Worm (Caenorhabditis elegans) whole organism, L4 larva: ENCODE data around the gene F16B12.6.

Experiments
- F10B5.3 ChIP-seq: sonication (generic microtip); optimal IDR thresholded peaks from 2 replicates; lab custom pipeline; 2016; ENCODE audit warnings: mild to moderate bottlenecking, missing genetic modification characterization, missing compliant biosample characterization
- F26F4.8 ChIP-seq: fragments of 200-800 bp; sonication (Bioruptor generic); conservative IDR thresholded peaks from 2 replicates; pipeline ENCODE4 v1.3.6; 2022; ENCODE audit warnings: missing genetic modification characterization, missing compliant biosample characterization
- F44E2.7 ChIP-seq: fragments of 200-800 bp; sonication (Bioruptor generic); IDR thresholded peaks from 2 replicates; pipeline ENCODE4 v2.1.2; 2022; ENCODE audit warnings: missing genetic modification characterization, missing compliant biosample characterization
- R02D3.7 ChIP-seq: fragments of 150-350 bp; sonication (generic microtip); optimal IDR thresholded peaks from 3 replicates; lab custom pipeline; 2014; ENCODE audit warnings: missing biosample characterization, missing genetic modification characterization
- T20F7.1 ChIP-seq: fragments of 200-800 bp; sonication (Bioruptor generic); optimal IDR thresholded peaks from 2 replicates; lab custom pipeline; 2018; ENCODE audit warnings: mild to moderate bottlenecking, missing genetic modification characterization, missing compliant biosample characterization
- T26A8.4 ChIP-seq: fragments of 200-800 bp; sonication (Bioruptor generic); IDR thresholded peaks from 2 replicates; pipeline ENCODE4 v1.3.6; 2022; ENCODE audit warnings: missing genetic modification characterization, missing compliant biosample characterization
- Y48G9A.11 ChIP-seq: fragments of 200-800 bp; sonication (Bioruptor generic); IDR thresholded peaks from 2 replicates; pipeline ENCODE4 v1.3.6; 2022; ENCODE audit warnings: missing genetic modification reagents, missing genetic modification characterization, missing compliant biosample characterization
- ZK337.2 ChIP-seq: fragments of 200-800 bp; sonication (Bioruptor generic); IDR thresholded peaks from 2 replicates; pipeline ENCODE4 v1.3.6; 2022; ENCODE audit warnings: missing genetic modification reagents, missing genetic modification characterization, missing compliant biosample characterization
- aha-1 ChIP-seq: fragments of 150-350 bp; peaks from one replicate; lab custom pipeline; 2014; ENCODE audit warnings: missing biosample characterization, missing genetic modification characterization
- aly-2 ChIP-seq: sonication (generic microtip); optimal IDR thresholded peaks from 2 replicates; lab custom pipeline; 2018; ENCODE audit warnings: missing biosample characterization, missing genetic modification characterization
- attf-4 ChIP-seq: sonication (generic microtip); optimal IDR thresholded peaks from 3 replicates; lab custom pipeline; 2017; ENCODE audit warnings: missing biosample characterization, missing genetic modification characterization
- ceh-32 ChIP-seq: sonication (generic microtip); optimal IDR thresholded peaks from 2 replicates; lab custom pipeline; 2016; ENCODE audit warnings: mild to moderate bottlenecking, missing genetic modification characterization, missing compliant biosample characterization; ENCODE audit not compliant: poor library complexity
- ces-1 ChIP-seq: fragments of 150-350 bp; sonication (generic microtip); optimal IDR thresholded peaks from 4 replicates; lab custom pipeline; 2014; ENCODE audit warnings: missing biosample characterization, missing genetic modification reagents, missing genetic modification characterization
- cey-2 ChIP-seq: sonication (generic microtip); optimal IDR thresholded peaks from 3 replicates; lab custom pipeline; 2017; ENCODE audit warnings: missing genetic modification characterization, mild to moderate bottlenecking, missing compliant biosample characterization, antibody characterized with exemption, borderline replicate concordance; ENCODE audit not compliant: insufficient read depth
- daf-16 ChIP-seq, 3 experiments: sonication (generic microtip); optimal IDR thresholded peaks; 2 replicates each; lab custom pipeline; 2016 to 2017; ENCODE audit warnings: missing genetic modification characterization in 3 of 3, missing genetic modification reagents in 3 of 3, mild to moderate bottlenecking in 2 of 3, missing compliant biosample characterization in 2 of 3, missing biosample characterization in 1 of 3, moderate library complexity in 1 of 3
- daf-19 ChIP-seq: fragments of 200-800 bp; sonication (Bioruptor generic); conservative IDR thresholded peaks from 2 replicates; pipeline ENCODE4 v1.3.6; 2022; ENCODE audit warnings: missing genetic modification characterization, missing compliant biosample characterization
- dmd-6 ChIP-seq: fragments of 200-800 bp; sonication (Bioruptor generic); IDR thresholded peaks from 2 replicates; pipeline ENCODE4 v1.3.6; 2022; ENCODE audit warnings: missing genetic modification reagents, missing genetic modification characterization, missing compliant biosample characterization
- dve-1 ChIP-seq: sonication (generic microtip); optimal IDR thresholded peaks from 2 replicates; lab custom pipeline; 2017; ENCODE audit warnings: antibody characterized with exemption, mild to moderate bottlenecking, missing genetic modification characterization, missing compliant biosample characterization; ENCODE audit not compliant: insufficient read depth
- egl-27 ChIP-seq: sonication (generic microtip); optimal IDR thresholded peaks from 3 replicates; lab custom pipeline; 2017; ENCODE audit warnings: missing biosample characterization, missing genetic modification reagents, missing genetic modification characterization
- egl-43 ChIP-seq: fragments of 200-800 bp; sonication (Bioruptor generic); IDR thresholded peaks from 2 replicates; pipeline ENCODE4 v1.3.6; 2022; ENCODE audit warnings: missing genetic modification reagents, missing genetic modification characterization, missing compliant biosample characterization
- hmg-1.1 ChIP-seq: fragments of 200-800 bp; sonication (Bioruptor generic); IDR thresholded peaks from 2 replicates; pipeline ENCODE4 v1.3.6; 2022; ENCODE audit warnings: missing genetic modification reagents, missing genetic modification characterization, missing compliant biosample characterization
- jun-1 ChIP-seq: fragments of 150-350 bp; optimal IDR thresholded peaks from 2 replicates; lab custom pipeline; 2014; ENCODE audit warnings: missing biosample characterization, missing genetic modification reagents, missing genetic modification characterization
- lim-7 ChIP-seq: fragments of 200-800 bp; sonication (Bioruptor generic); IDR thresholded peaks from 2 replicates; pipeline ENCODE4 v1.3.6; 2022; ENCODE audit warnings: missing genetic modification characterization, missing compliant biosample characterization
- lin-29 ChIP-seq: fragments of 200-800 bp; sonication (Bioruptor generic); IDR thresholded peaks from 2 replicates; pipeline ENCODE4 v1.3.6; 2022; ENCODE audit warnings: missing genetic modification reagents, missing genetic modification characterization, missing compliant biosample characterization
- lin-38 ChIP-seq: fragments of 200-800 bp; sonication (Bioruptor generic); IDR thresholded peaks from 2 replicates; pipeline ENCODE4 v1.3.6; 2022; ENCODE audit warnings: missing genetic modification reagents, missing genetic modification characterization, missing compliant biosample characterization
- lin-39 ChIP-seq: fragments of 150-350 bp; optimal IDR thresholded peaks from 2 replicates; lab custom pipeline; 2014; ENCODE audit warnings: missing biosample characterization, missing genetic modification reagents, missing genetic modification characterization
- lsy-2 ChIP-seq, 2 experiments: fragments of 150-350 bp in 1 of 2; sonication (generic microtip) in 1 of 2; optimal IDR thresholded peaks; 2 replicates each; lab custom pipeline; 2014 to 2017; ENCODE audit warnings: missing biosample characterization in 2 of 2, missing genetic modification characterization in 2 of 2
- madf-5 ChIP-seq, 2 experiments: fragments of 200-800 bp; sonication (Bioruptor generic); IDR thresholded peaks; 2 replicates each; pipeline ENCODE4 v1.3.6; 2022; ENCODE audit warnings: missing compliant biosample characterization in 2 of 2, missing genetic modification characterization in 2 of 2
- madf-9 ChIP-seq: fragments of 200-800 bp; sonication (Bioruptor generic); conservative IDR thresholded peaks from 2 replicates; pipeline ENCODE4 v1.3.6; 2022; ENCODE audit warnings: missing genetic modification reagents, missing genetic modification characterization, missing compliant biosample characterization
- mdl-1 ChIP-seq, 2 experiments: fragments of 150-350 bp in 1 of 2; sonication (generic microtip) in 1 of 2; optimal IDR thresholded peaks; 2 replicates each; lab custom pipeline; 2014 to 2017; ENCODE audit warnings: missing biosample characterization in 2 of 2, missing genetic modification characterization in 2 of 2
- mdt-29 ChIP-seq: fragments of 200-800 bp; sonication (Bioruptor generic); IDR thresholded peaks from 2 replicates; pipeline ENCODE4 v1.3.6; 2022; ENCODE audit warnings: missing genetic modification reagents, missing genetic modification characterization, missing compliant biosample characterization
- mxl-2 ChIP-seq: fragments of 200-800 bp; sonication (Bioruptor generic); conservative IDR thresholded peaks from 2 replicates; pipeline ENCODE4 v1.3.6; 2022; ENCODE audit warnings: missing genetic modification reagents, missing genetic modification characterization, missing compliant biosample characterization
- nhr-11 ChIP-seq: fragments of 150-350 bp; optimal IDR thresholded peaks from 2 replicates; lab custom pipeline; 2014; ENCODE audit warnings: missing biosample characterization, missing genetic modification characterization
- nhr-237 ChIP-seq: sonication (generic microtip); optimal IDR thresholded peaks from 2 replicates; lab custom pipeline; 2017; ENCODE audit warnings: missing biosample characterization, missing genetic modification characterization
- nhr-25 ChIP-seq: sonication (generic microtip); optimal IDR thresholded peaks from 2 replicates; lab custom pipeline; 2017; ENCODE audit warnings: missing genetic modification characterization, mild to moderate bottlenecking, missing compliant biosample characterization, antibody characterized with exemption, moderate library complexity, borderline replicate concordance; ENCODE audit not compliant: insufficient read depth
- nhr-41 ChIP-seq: fragments of 200-800 bp; sonication (Bioruptor generic); IDR thresholded peaks from 2 replicates; pipeline ENCODE4 v1.3.6; 2022; ENCODE audit warnings: missing genetic modification reagents, missing genetic modification characterization, missing compliant biosample characterization
- php-3 ChIP-seq: fragments of 200-800 bp; sonication (Bioruptor generic); IDR thresholded peaks from 2 replicates; pipeline ENCODE4 v1.3.6; 2022; ENCODE audit warnings: missing genetic modification reagents, missing genetic modification characterization, missing compliant biosample characterization
- pqm-1 ChIP-seq: sonication (generic microtip); optimal IDR thresholded peaks from 2 replicates; lab custom pipeline; 2017; ENCODE audit warnings: missing biosample characterization, missing genetic modification characterization
- rbr-2 ChIP-seq: sonication (generic microtip); optimal IDR thresholded peaks from 2 replicates; lab custom pipeline; 2016; ENCODE audit warnings: missing genotype, missing genetic modification characterization, missing compliant biosample characterization
- saeg-2 ChIP-seq: fragments of 200-800 bp; sonication (Bioruptor generic); IDR thresholded peaks from 2 replicates; pipeline ENCODE4 v1.3.6; 2022; ENCODE audit warnings: missing genetic modification reagents, missing genetic modification characterization, missing compliant biosample characterization
- skn-1 ChIP-seq: fragments of 150-350 bp; optimal IDR thresholded peaks from 2 replicates; lab custom pipeline; 2014; ENCODE audit warnings: missing biosample characterization, missing genetic modification characterization
- snpc-1.2 ChIP-seq: fragments of 200-800 bp; sonication (Bioruptor generic); IDR thresholded peaks from 2 replicates; pipeline ENCODE4 v1.3.6; 2022; ENCODE audit warnings: missing genetic modification reagents, missing genetic modification characterization, missing compliant biosample characterization
- spr-3 ChIP-seq: fragments of 200-800 bp; sonication (Bioruptor generic); optimal IDR thresholded peaks from 2 replicates; lab custom pipeline; 2018; ENCODE audit warnings: mild to moderate bottlenecking, missing genetic modification characterization, missing compliant biosample characterization
- unc-130 ChIP-seq: sonication (generic microtip); optimal IDR thresholded peaks from 2 replicates; lab custom pipeline; 2016; ENCODE audit warnings: missing genetic modification reagents, missing genetic modification characterization, missing compliant biosample characterization
- unc-62 ChIP-seq, 3 experiments: fragments of 150-350 bp in 1 of 3; sonication (generic microtip); optimal IDR thresholded peaks in 2 of 3; peaks in 1 of 3; 1 replicate in 1 of 3; 2 replicates in 2 of 3; lab custom pipeline; 2014 to 2017; ENCODE audit warnings: missing biosample characterization in 3 of 3, missing genetic modification characterization in 3 of 3, missing genetic modification reagents in 3 of 3, missing genotype in 1 of 3
- zfp-2 ChIP-seq: sonication (generic microtip); optimal IDR thresholded peaks from 2 replicates; lab custom pipeline; 2016; ENCODE audit warnings: mild to moderate bottlenecking, missing genetic modification characterization, missing compliant biosample characterization
- zfp-3 ChIP-seq: fragments of 200-800 bp; sonication (Bioruptor generic); conservative IDR thresholded peaks from 2 replicates; pipeline ENCODE4 v1.3.6; 2022; ENCODE audit warnings: missing genetic modification reagents, missing genetic modification characterization, missing compliant biosample characterization
- zip-2 ChIP-seq: fragments of 150-350 bp; optimal IDR thresholded peaks from 2 replicates; lab custom pipeline; 2014; ENCODE audit warnings: missing biosample characterization, missing genetic modification characterization
- ztf-11 ChIP-seq: fragments of 150-350 bp; optimal IDR thresholded peaks from 2 replicates; lab custom pipeline; 2014; ENCODE audit warnings: missing biosample characterization, missing genetic modification characterization
- ztf-7 ChIP-seq: fragments of 150-350 bp; optimal IDR thresholded peaks from 2 replicates; lab custom pipeline; 2014; ENCODE audit warnings: missing biosample characterization, missing genetic modification characterization

Gene F16B12.6

ce11 chrX:14063830-14064229 lies 38.3 kb upstream of the F16B12.6 start (continued):
- TF ChIP-seq mdt-29 (GFP tag; lab: Robert Waterston, UW) (peak; percentile 80), mxl-2 (GFP tag; lab: Robert Waterston, UW) (peak; percentile 78), lin-39 (no peak), nhr-11 (tag; lab: Kevin White, UChicago) (peak; percentile 86), nhr-237 (tag; lab: Kevin White, UChicago) (no peak), dve-1 (tag; lab: Kevin White, UChicago) (peak; percentile 90), snpc-1.2 (GFP tag; lab: Robert Waterston, UW) (peak; percentile 92), ceh-32 (peak; percentile 72), aha-1 (peak; percentile 85), ZK337.2 (GFP tag; lab: Robert Waterston, UW) (peak; percentile 85), nhr-25 (peak; percentile 44), spr-3 (peak; percentile 82), F26F4.8 (GFP tag; lab: Robert Waterston, UW) (peak; percentile 96), unc-62 (GFP tag; optimal IDR thresholded peaks at IDR 0.05 in 1 of 2; lab: Kevin White, UChicago) (peak in 1 of 2 experiments; percentile 98), unc-62 (tag; optimal IDR thresholded peaks at IDR 0.05; lab: Kevin White, UChicago) (no peak), attf-4 (no peak), ztf-7 (tag; lab: Kevin White, UChicago) (peak; percentile 87), madf-5 (GFP tag; IDR thresholded peaks at IDR 0.05; lab: Robert Waterston, UW) (peak; percentile 98), T26A8.4 (GFP tag; lab: Robert Waterston, UW) (peak; percentile 94), hmg-1.1 (GFP tag; lab: Robert Waterston, UW) (peak; percentile 99), daf-16 (GFP tag; optimal IDR thresholded peaks at IDR 0.05; lab: Kevin White, UChicago) (peak; percentile 90 to 91), daf-16 (tag; optimal IDR thresholded peaks at IDR 0.05; lab: Kevin White, UChicago) (peak; percentile 91), F10B5.3 (peak; percentile 52), rbr-2 (tag; lab: Kevin White, UChicago) (peak; percentile 92), T20F7.1 (GFP tag; lab: Kevin White, UChicago) (peak; percentile 79), zfp-3 (GFP tag; lab: Robert Waterston, UW) (peak; percentile 90), jun-1 (tag; lab: Kevin White, UChicago) (peak; percentile 61), R02D3.7 (peak; percentile 31), dmd-6 (GFP tag; lab: Robert Waterston, UW) (peak; percentile 90), zfp-2 (tag; lab: Kevin White, UChicago) (peak; percentile 60), cey-2 (no peak), Y48G9A.11 (GFP tag; lab: Robert Waterston, UW) (peak; percentile 79), F44E2.7 (GFP tag; lab: Robert Waterston, UW) (peak; percentile 92; the same call in 1 of the 2 replicates), ces-1 (peak; percentile 89), egl-27 (peak; percentile 41), lim-7 (GFP tag; lab: Robert Waterston, UW) (peak; percentile 100), nhr-41 (GFP tag; lab: Robert Waterston, UW) (peak; percentile 96), daf-19 (no peak), zip-2 (tag; lab: Kevin White, UChicago) (peak; percentile 81), egl-43 (peak; percentile 96), lin-38 (GFP tag; lab: Robert Waterston, UW) (peak; percentile 86), unc-130 (GFP tag; lab: Kevin White, UChicago) (peak; percentile 62), saeg-2 (GFP tag; lab: Robert Waterston, UW) (peak; percentile 88), ztf-11 (tag; lab: Kevin White, UChicago) (no peak), lin-29 (GFP tag; lab: Robert Waterston, UW) (peak; percentile 68; the same call in 1 of the 2 replicates), pqm-1 (tag; lab: Kevin White, UChicago) (peak; percentile 49), madf-9 (GFP tag; lab: Robert Waterston, UW) (peak; percentile 94), skn-1 (tag; lab: Kevin White, UChicago) (no peak), lsy-2 (tag; optimal IDR thresholded peaks at IDR 0.05; lab: Kevin White, UChicago) (peak; percentile 72 to 88), aly-2 (tag; lab: Kevin White, UChicago) (peak; percentile 56), mdl-1 (tag; optimal IDR thresholded peaks at IDR 0.05; lab: Kevin White, UChicago) (peak; percentile 41 to 90), php-3 (GFP tag; lab: Robert Waterston, UW) (peak; percentile 90)
